Fruit fly (Drosophila melanogaster) whole organism, prepupa: ENCODE results near the gene Trc8.

Source experiments
- Blimp-1 ChIP-seq: fragments of 200-800 bp; sonication (Bioruptor generic); optimal IDR thresholded peaks from 3 replicates; lab custom pipeline; 2017; ENCODE audit warnings: missing biosample characterization, missing genetic modification characterization, mild to moderate bottlenecking, moderate library complexity, missing genetic modification reagents
- CG10631 ChIP-seq: fragments of 200-800 bp; sonication (Bioruptor generic); optimal IDR thresholded peaks from 2 replicates; lab custom pipeline; 2016; ENCODE audit warnings: missing biosample characterization, missing genetic modification characterization
- CG10669 ChIP-seq: fragments of 200-800 bp; sonication (Bioruptor generic); optimal IDR thresholded peaks from 3 replicates; lab custom pipeline; 2018; ENCODE audit warnings: missing biosample characterization, mild to moderate bottlenecking, missing genetic modification characterization, moderate library complexity
- CG11294 ChIP-seq: fragments of 200-800 bp; sonication (Bioruptor generic); IDR thresholded peaks from 2 replicates; pipeline ENCODE4 v1.3.6; 2022; ENCODE audit warnings: missing biosample characterization, missing genetic modification characterization
- CG11902 ChIP-seq: fragments of 200-800 bp; sonication (Bioruptor generic); optimal IDR thresholded peaks from 3 replicates; lab custom pipeline; 2016; ENCODE audit warnings: missing biosample characterization, missing genetic modification characterization
- CG15336 ChIP-seq: fragments of 200-800 bp; sonication (Bioruptor generic); IDR thresholded peaks from 2 replicates; pipeline ENCODE4 v1.3.6; 2022; ENCODE audit warnings: missing biosample characterization, missing genetic modification characterization
- CG16779 ChIP-seq: fragments of 200-800 bp; sonication (Bioruptor generic); optimal IDR thresholded peaks from 3 replicates; lab custom pipeline; 2017; ENCODE audit warnings: missing biosample characterization, mild to moderate bottlenecking, missing genetic modification characterization
- CG3032 ChIP-seq: fragments of 200-800 bp; optimal IDR thresholded peaks from 2 replicates; lab custom pipeline; 2019; ENCODE audit warnings: missing biosample characterization, mild to moderate bottlenecking, missing genetic modification characterization, moderate library complexity
- CG31627 ChIP-seq: fragments of 200-800 bp; sonication (Bioruptor generic); optimal IDR thresholded peaks from 3 replicates; lab custom pipeline; 2016; ENCODE audit warnings: missing biosample characterization, missing genetic modification characterization
- CG32006 ChIP-seq: fragments of 200-800 bp; sonication (Bioruptor generic); optimal IDR thresholded peaks from 3 replicates; lab custom pipeline; 2017; ENCODE audit warnings: missing biosample characterization, mild to moderate bottlenecking, missing genetic modification characterization
- CG3919 ChIP-seq: fragments of 200-800 bp; sonication (Bioruptor generic); optimal IDR thresholded peaks from 3 replicates; lab custom pipeline; 2016; ENCODE audit warnings: missing biosample characterization, missing genetic modification characterization
- CG6163 ChIP-seq: fragments of 200-800 bp; sonication (Bioruptor generic); IDR thresholded peaks from 3 replicates; pipeline ENCODE4 v1.3.6; 2022; ENCODE audit warnings: missing biosample characterization, missing genetic modification characterization
- CG6276 ChIP-seq: fragments of 200-800 bp; sonication (Bioruptor generic); optimal IDR thresholded peaks from 2 replicates; lab custom pipeline; 2017; ENCODE audit warnings: missing biosample characterization, mild to moderate bottlenecking, missing genetic modification characterization
- CG6792 ChIP-seq: fragments of 200-800 bp; sonication (Bioruptor generic); optimal IDR thresholded peaks from 3 replicates; lab custom pipeline; 2016; ENCODE audit warnings: missing biosample characterization, missing genetic modification characterization
- CG6808 ChIP-seq: fragments of 200-800 bp; sonication (Bioruptor generic); optimal IDR thresholded peaks from 3 replicates; lab custom pipeline; 2017; ENCODE audit warnings: missing biosample characterization, missing genetic modification characterization, mild to moderate bottlenecking, moderate library complexity, missing genetic modification reagents
- CG6854 ChIP-seq: fragments of 200-800 bp; sonication (Bioruptor generic); optimal IDR thresholded peaks from 2 replicates; lab custom pipeline; 2017; ENCODE audit warnings: missing biosample characterization, mild to moderate bottlenecking, missing genetic modification characterization
- CG7368 ChIP-seq: fragments of 200-800 bp; sonication (Bioruptor generic); optimal IDR thresholded peaks from 3 replicates; lab custom pipeline; 2016; ENCODE audit warnings: missing biosample characterization, missing genetic modification characterization
- CG8319 ChIP-seq: fragments of 200-800 bp; sonication (Bioruptor generic); optimal IDR thresholded peaks from 3 replicates; lab custom pipeline; 2016; ENCODE audit warnings: missing biosample characterization, missing genetic modification characterization
- CG9139 ChIP-seq: fragments of 200-800 bp; sonication (Bioruptor generic); optimal IDR thresholded peaks from 3 replicates; lab custom pipeline; 2017; ENCODE audit warnings: missing biosample characterization, mild to moderate bottlenecking, missing genetic modification characterization
- Eip78C ChIP-seq: fragments of 200-800 bp; sonication (Bioruptor generic); peaks from one replicate; lab custom pipeline; 2016; ENCODE audit warnings: missing biosample characterization, missing genetic modification characterization
- Eip93F ChIP-seq: fragments of 200-800 bp; sonication (Bioruptor generic); optimal IDR thresholded peaks from 2 replicates; lab custom pipeline; 2016; ENCODE audit warnings: missing biosample characterization, mild to moderate bottlenecking, missing genetic modification characterization
- Ets21C ChIP-seq: fragments of 200-800 bp; sonication (Bioruptor generic); optimal IDR thresholded peaks from 3 replicates; lab custom pipeline; 2016; ENCODE audit warnings: missing biosample characterization, missing genetic modification characterization
- Ets96B ChIP-seq: fragments of 200-800 bp; optimal IDR thresholded peaks from 2 replicates; lab custom pipeline; 2019; ENCODE audit warnings: missing biosample characterization, mild to moderate bottlenecking, missing genetic modification characterization, moderate library complexity
- Gug ChIP-seq: fragments of 200-800 bp; sonication (Bioruptor generic); IDR thresholded peaks from 2 replicates; pipeline ENCODE4 v1.3.6; 2022; ENCODE audit warnings: missing biosample characterization, missing genetic modification characterization
- Hr38 ChIP-seq: sonication (Bioruptor generic); optimal IDR thresholded peaks from 2 replicates; lab custom pipeline; 2016; ENCODE audit warnings: missing biosample characterization, missing genetic modification characterization
- Hr39 ChIP-seq: fragments of 200-800 bp; sonication (Bioruptor generic); optimal IDR thresholded peaks from 2 replicates; lab custom pipeline; 2016; ENCODE audit warnings: missing biosample characterization, missing genetic modification characterization
- Hr4 ChIP-seq: fragments of 200-800 bp; sonication (Bioruptor generic); optimal IDR thresholded peaks from 3 replicates; lab custom pipeline; 2016; ENCODE audit warnings: missing biosample characterization, missing genetic modification characterization
- Lpt ChIP-seq: fragments of 200-800 bp; sonication (Bioruptor generic); optimal IDR thresholded peaks from 3 replicates; lab custom pipeline; 2016; ENCODE audit warnings: missing biosample characterization, missing genetic modification characterization
- Met ChIP-seq: fragments of 200-800 bp; sonication (Bioruptor generic); optimal IDR thresholded peaks from 3 replicates; lab custom pipeline; 2016; ENCODE audit warnings: missing biosample characterization, missing genetic modification characterization
- OdsH ChIP-seq: fragments of 200-800 bp; sonication (Bioruptor generic); optimal IDR thresholded peaks from 3 replicates; lab custom pipeline; 2016; ENCODE audit warnings: missing biosample characterization, missing genetic modification characterization
- Smox ChIP-seq: fragments of 200-800 bp; sonication (Bioruptor generic); optimal IDR thresholded peaks from 3 replicates; lab custom pipeline; 2016; ENCODE audit warnings: missing biosample characterization, missing genetic modification characterization
- Sox102F ChIP-seq: fragments of 200-800 bp; sonication (Bioruptor generic); optimal IDR thresholded peaks from 2 replicates; lab custom pipeline; 2016; ENCODE audit warnings: missing biosample characterization, mild to moderate bottlenecking, missing genetic modification characterization
- Sox15 ChIP-seq: fragments of 200-800 bp; sonication (Bioruptor generic); optimal IDR thresholded peaks from 3 replicates; lab custom pipeline; 2016; ENCODE audit warnings: missing biosample characterization, missing genetic modification characterization
- achi ChIP-seq: fragments of 200-800 bp; sonication (Bioruptor generic); optimal IDR thresholded peaks from 3 replicates; lab custom pipeline; 2016; ENCODE audit warnings: missing biosample characterization, missing genetic modification characterization
- acj6 ChIP-seq: fragments of 200-800 bp; sonication (Bioruptor generic); optimal IDR thresholded peaks from 3 replicates; lab custom pipeline; 2016; ENCODE audit warnings: missing biosample characterization, missing genetic modification characterization
- cyc ChIP-seq: fragments of 200-800 bp; sonication (Bioruptor generic); optimal IDR thresholded peaks from 3 replicates; lab custom pipeline; 2016; ENCODE audit warnings: missing biosample characterization, missing genetic modification characterization
- dac ChIP-seq: fragments of 200-800 bp; sonication (Bioruptor generic); optimal IDR thresholded peaks from 2 replicates; lab custom pipeline; 2017; ENCODE audit warnings: missing biosample characterization, mild to moderate bottlenecking, missing genetic modification characterization
- dsx ChIP-seq: fragments of 200-800 bp; optimal IDR thresholded peaks from 3 replicates; lab custom pipeline; 2019; ENCODE audit warnings: missing biosample characterization, mild to moderate bottlenecking, missing genetic modification characterization, moderate library complexity; ENCODE audit not compliant: poor library complexity, severe bottlenecking
- eg ChIP-seq: fragments of 200-800 bp; sonication (Bioruptor generic); IDR thresholded peaks from 3 replicates; pipeline ENCODE4 v1.3.6; 2022; ENCODE audit warnings: missing biosample characterization, missing genetic modification characterization
- esn ChIP-seq: fragments of 200-800 bp; sonication (Bioruptor generic); optimal IDR thresholded peaks from 2 replicates; lab custom pipeline; 2016; ENCODE audit warnings: missing biosample characterization, mild to moderate bottlenecking, missing genetic modification characterization, moderate library complexity
- fd59A ChIP-seq: fragments of 200-800 bp; sonication (Bioruptor generic); optimal IDR thresholded peaks from 2 replicates; lab custom pipeline; 2017; ENCODE audit warnings: missing biosample characterization, mild to moderate bottlenecking, missing genetic modification characterization, missing genetic modification reagents
- fd85E ChIP-seq: fragments of 200-800 bp; sonication (Bioruptor generic); optimal IDR thresholded peaks from 3 replicates; lab custom pipeline; 2016; ENCODE audit warnings: missing biosample characterization, missing genetic modification characterization
- fkh ChIP-seq: fragments of 200-800 bp; sonication (Bioruptor generic); optimal IDR thresholded peaks from 3 replicates; lab custom pipeline; 2017; ENCODE audit warnings: missing biosample characterization, mild to moderate bottlenecking, missing genetic modification characterization, moderate library complexity
- lz ChIP-seq: fragments of 200-800 bp; sonication (Bioruptor generic); optimal IDR thresholded peaks from 3 replicates; lab custom pipeline; 2016; ENCODE audit warnings: missing biosample characterization, missing genetic modification characterization
- net ChIP-seq: fragments of 200-800 bp; sonication (Bioruptor generic); optimal IDR thresholded peaks from 3 replicates; lab custom pipeline; 2016; ENCODE audit warnings: missing biosample characterization, missing genetic modification characterization
- pdm3 ChIP-seq: fragments of 200-800 bp; sonication (Bioruptor generic); optimal IDR thresholded peaks from 3 replicates; lab custom pipeline; 2016; ENCODE audit warnings: missing biosample characterization, missing genetic modification characterization
- salr ChIP-seq, 2 experiments: fragments of 200-800 bp; sonication (Bioruptor generic); optimal IDR thresholded peaks; 3 replicates each; lab custom pipeline; 2016 to 2018; ENCODE audit warnings: missing biosample characterization in 2 of 2, missing genetic modification characterization in 2 of 2, mild to moderate bottlenecking in 1 of 2
- spab ChIP-seq: fragments of 200-800 bp; sonication (Bioruptor generic); optimal IDR thresholded peaks from 2 replicates; lab custom pipeline; 2017; ENCODE audit warnings: missing biosample characterization, mild to moderate bottlenecking, missing genetic modification characterization, missing genetic modification reagents
- ss ChIP-seq, 2 experiments: fragments of 200-800 bp; sonication (Bioruptor generic); optimal IDR thresholded peaks; 2 replicates in 1 of 2; 3 replicates in 1 of 2; lab custom pipeline; 2017 to 2018; ENCODE audit warnings: mild to moderate bottlenecking in 2 of 2, missing biosample characterization in 2 of 2, missing genetic modification characterization in 2 of 2, moderate library complexity in 1 of 2
- svp ChIP-seq: fragments of 200-800 bp; sonication (Bioruptor generic); peaks from one replicate; lab custom pipeline; 2016; ENCODE audit warnings: missing biosample characterization, missing genetic modification characterization
- topi ChIP-seq: fragments of 200-800 bp; sonication (Bioruptor generic); optimal IDR thresholded peaks from 3 replicates; lab custom pipeline; 2016; ENCODE audit warnings: missing biosample characterization, missing genetic modification characterization
- vri ChIP-seq: fragments of 200-800 bp; sonication (Bioruptor generic); optimal IDR thresholded peaks from 3 replicates; lab custom pipeline; 2016; ENCODE audit warnings: missing biosample characterization, mild to moderate bottlenecking, missing genetic modification characterization

Trc8 gene

dm6 chr3R:29458689-29459136, 44.9 kb downstream of the Trc8 start:
- TF ChIP-seq CG15336 (GFP tag; lab: Robert Waterston, UW), result peak; percentile 76
- TF ChIP-seq Met, result peak; percentile 58
- TF ChIP-seq eg (GFP tag; lab: Robert Waterston, UW), result peak; percentile 66; the same call in 2 of the 3 replicates
- TF ChIP-seq Hr39 (GFP tag; lab: Kevin White, UChicago), result peak; percentile 57
- TF ChIP-seq CG10631, result peak; percentile 59
- TF ChIP-seq Gug, result no peak
- TF ChIP-seq CG11902 (GFP tag; lab: Kevin White, UChicago), result no peak
- TF ChIP-seq achi, result peak; percentile 58
- TF ChIP-seq CG6808, result peak; percentile 29
- no peak for TF ChIP-seq Lpt
- TF ChIP-seq CG10669 (GFP tag; lab: Kevin White, UChicago), result peak; percentile 47
- no peak for TF ChIP-seq CG11294 (GFP tag; lab: Robert Waterston, UW)
- TF ChIP-seq vri (GFP tag; lab: Kevin White, UChicago), result no peak
- peak; percentile 64 for TF ChIP-seq lz
- peak; percentile 32 for TF ChIP-seq CG3032 (tag; lab: Kevin White, UChicago)
- TF ChIP-seq Eip78C (GFP tag; lab: Kevin White, UChicago), result peak; percentile 77
- TF ChIP-seq fd85E (GFP tag; lab: Kevin White, UChicago), result no peak
- TF ChIP-seq esn (GFP tag; lab: Kevin White, UChicago), result peak; percentile 61
- TF ChIP-seq Ets96B (tag; lab: Kevin White, UChicago), result peak; percentile 38
- peak; percentile 59 for TF ChIP-seq Hr4 (GFP tag; lab: Kevin White, UChicago)
- TF ChIP-seq ss (GFP tag; optimal IDR thresholded peaks at IDR 0.05; lab: Kevin White, UChicago), result no peak
- TF ChIP-seq Hr38 (GFP tag; lab: Kevin White, UChicago), result no peak
- TF ChIP-seq CG6163 (GFP tag; lab: Robert Waterston, UW), result peak; percentile 61; the same call in 2 of the 3 replicates
- peak; percentile 78 for TF ChIP-seq svp
- TF ChIP-seq Blimp-1 (GFP tag; lab: Kevin White, UChicago), result no peak
- peak; percentile 35 for TF ChIP-seq CG6792 (GFP tag; lab: Kevin White, UChicago)
- no peak for TF ChIP-seq CG9139
- TF ChIP-seq CG8319, result no peak
- TF ChIP-seq CG31627 (GFP tag; lab: Kevin White, UChicago), result peak; percentile 55
- peak; percentile 64 for TF ChIP-seq pdm3 (GFP tag; lab: Kevin White, UChicago)
- TF ChIP-seq fd59A (GFP tag; lab: Kevin White, UChicago), result no peak
- peak; percentile 33 for TF ChIP-seq Ets21C (GFP tag; lab: Kevin White, UChicago)
- TF ChIP-seq Sox15 (GFP tag; lab: Kevin White, UChicago), result peak; percentile 15
- TF ChIP-seq Smox (GFP tag; lab: Kevin White, UChicago), result no peak
- no peak for TF ChIP-seq CG7368 (GFP tag; lab: Kevin White, UChicago)
- TF ChIP-seq CG3919 (GFP tag; lab: Kevin White, UChicago), result peak; percentile 48
- peak; percentile 54 for TF ChIP-seq acj6
- peak; percentile 52 for TF ChIP-seq Sox102F
- TF ChIP-seq dac (GFP tag; lab: Kevin White, UChicago), result peak; percentile 48
- peak; percentile 36 for TF ChIP-seq cyc (GFP tag; lab: Kevin White, UChicago)
- peak; percentile 42 for TF ChIP-seq topi (GFP tag; lab: Kevin White, UChicago)
- TF ChIP-seq Eip93F, result no peak
- TF ChIP-seq net, result peak; percentile 39
- TF ChIP-seq spab (GFP tag; lab: Kevin White, UChicago), result no peak
- peak; percentile 63 for TF ChIP-seq OdsH
- TF ChIP-seq dsx, result peak; percentile 22
- TF ChIP-seq CG16779 (tag; lab: Kevin White, UChicago), result no peak
- TF ChIP-seq CG6276, result peak; percentile 33
- peak in 1 of 2 experiments; percentile 65 for TF ChIP-seq salr (GFP tag; optimal IDR thresholded peaks at IDR 0.05; lab: Kevin White, UChicago)
- TF ChIP-seq CG6854 (GFP tag; lab: Kevin White, UChicago), result no peak
- TF ChIP-seq fkh (GFP tag; lab: Kevin White, UChicago), result peak; percentile 73
- peak; percentile 79 for TF ChIP-seq CG32006 (GFP tag; lab: Kevin White, UChicago)
